Fruit fly (Drosophila melanogaster) S2 (cell line): ENCODE results near the gene CG44198.

Source experiments
- CG8478 ChIP-seq: fragments of >200 bp; optimal IDR thresholded peaks from 2 replicates; lab custom pipeline; 2018
- CTCF ChIP-seq, 2 experiments: fragments of >200 bp; optimal IDR thresholded peaks; 2 replicates each; lab custom pipeline; 2018

CG44198 gene

dm6 chr2L:13119034-13119433, at the start of gene CG44198, which contains the start of gene CG43050:
CG44198 (minus strand) TSS chr2L:13119134.
CG43050 (plus strand) TSS chr2L:13119294.
- TF ChIP-seq CTCF (optimal IDR thresholded peaks at IDR 0.05; lab: Kevin White, UChicago) (no peak), CG8478 (lab: Kevin White, UChicago) (no peak)

- TF ChIP-seq CG8478 (lab: Kevin White, UChicago) (no peak), CTCF (optimal IDR thresholded peaks at IDR 0.05; lab: Kevin White, UChicago) (no peak)
Observed at dm6 chr2L:13165802-13166347, 46.9 kb upstream of the CG44198 start, which contains the start of gene DnaJ-H. DnaJ-H (minus strand) TSS chr2L:13166072.

- TF ChIP-seq CTCF (optimal IDR thresholded peaks at IDR 0.05; lab: Kevin White, UChicago) (no peak), CG8478 (lab: Kevin White, UChicago) (no peak)
Observed at dm6 chr2L:13164994-13165801, 46.3 kb upstream of the CG44198 start, which contains the start of gene Sirt1. Sirt1 (plus strand) TSS chr2L:13165564.

- TF ChIP-seq CG8478 (lab: Kevin White, UChicago) (no peak), CTCF (optimal IDR thresholded peaks at IDR 0.05; lab: Kevin White, UChicago) (no peak)
Observed at dm6 chr2L:13160227-13160626, 41.3 kb upstream of the CG44198 start, which contains the start of gene kmg. kmg (plus strand) TSS chr2L:13160527.

dm6 chr2L:13158510-13158909, 39.6 kb upstream of the CG44198 start, which contains the start of gene Pk34A:
Pk34A (plus strand) TSS chr2L:13158810.
- TF ChIP-seq CTCF (optimal IDR thresholded peaks at IDR 0.05; lab: Kevin White, UChicago) (no peak), CG8478 (lab: Kevin White, UChicago) (no peak)

dm6 chr2L:13157903-13158302, 39.0 kb upstream of the CG44198 start:
- TF ChIP-seq CG8478 (lab: Kevin White, UChicago): no peak
- TF ChIP-seq CTCF (optimal IDR thresholded peaks at IDR 0.05; lab: Kevin White, UChicago): no peak

- TF ChIP-seq CTCF (optimal IDR thresholded peaks at IDR 0.05; lab: Kevin White, UChicago) (no peak), CG8478 (lab: Kevin White, UChicago) (no peak)
Observed at dm6 chr2L:13156349-13156748, 37.4 kb upstream of the CG44198 start.

- TF ChIP-seq CTCF (optimal IDR thresholded peaks at IDR 0.05; lab: Kevin White, UChicago) (no peak), CG8478 (lab: Kevin White, UChicago) (no peak)
Observed at dm6 chr2L:13154313-13154712, 35.4 kb upstream of the CG44198 start.

dm6 chr2L:13146254-13146653, 27.3 kb upstream of the CG44198 start:
- TF ChIP-seq CTCF (optimal IDR thresholded peaks at IDR 0.05; lab: Kevin White, UChicago): no peak

dm6 chr2L:13145035-13145683, 26.2 kb upstream of the CG44198 start:
- TF ChIP-seq CTCF (optimal IDR thresholded peaks at IDR 0.05; lab: Kevin White, UChicago) (no peak), CG8478 (lab: Kevin White, UChicago) (no peak)

dm6 chr2L:13143522-13143921, 24.6 kb upstream of the CG44198 start, which contains the start of gene CG16978:
CG16978 (minus strand) TSS chr2L:13143622.
- TF ChIP-seq CG8478 (lab: Kevin White, UChicago): no peak
- TF ChIP-seq CTCF (optimal IDR thresholded peaks at IDR 0.05; lab: Kevin White, UChicago): no peak

dm6 chr2L:13142803-13143202, 23.9 kb upstream of the CG44198 start, which contains the start of gene CG9928:
CG9928 (minus strand) TSS chr2L:13142903.
- no peak for TF ChIP-seq CG8478 (lab: Kevin White, UChicago)
- TF ChIP-seq CTCF (optimal IDR thresholded peaks at IDR 0.05; lab: Kevin White, UChicago): no peak

dm6 chr2L:13140891-13141290, 22.0 kb upstream of the CG44198 start:
- TF ChIP-seq CG8478 (lab: Kevin White, UChicago) (no peak), CTCF (optimal IDR thresholded peaks at IDR 0.05; lab: Kevin White, UChicago) (no peak)

- no peak for TF ChIP-seq CG8478 (lab: Kevin White, UChicago)
- no peak for TF ChIP-seq CTCF (optimal IDR thresholded peaks at IDR 0.05; lab: Kevin White, UChicago)
Observed at dm6 chr2L:13135929-13136328, 17.0 kb upstream of the CG44198 start.

dm6 chr2L:13130291-13130690, 11.4 kb upstream of the CG44198 start, which contains the start of gene CG5122:
CG5122 (plus strand) TSS chr2L:13130591.
- TF ChIP-seq CG8478 (lab: Kevin White, UChicago): no peak
- TF ChIP-seq CTCF (optimal IDR thresholded peaks at IDR 0.05; lab: Kevin White, UChicago): no peak
